Fruit fly (Drosophila melanogaster): ENCODE data around the gene MAGE.

The MAGE gene

dm6 chr3R:7144245-7144904 is 10.6 kb downstream of the MAGE start, which contains the start of the genes CG14610 and CG2656 (continued):
- TF ChIP-seq CG3919 (GFP tag; optimal IDR thresholded peaks at IDR 0.05) (peak; percentile 88), Sox15 (GFP tag; optimal IDR thresholded peaks at IDR 0.05) (peak; percentile 50), lz (GFP tag; optimal IDR thresholded peaks at IDR 0.05) (peak; percentile 78), CG7368 (GFP tag; optimal IDR thresholded peaks at IDR 0.05) (peak; percentile 43), Hr39 (GFP tag; optimal IDR thresholded peaks at IDR 0.05) (peak; percentile 76), CG6163 (GFP tag; IDR thresholded peaks at IDR 0.05) (no peak), Sox14 (GFP tag; optimal IDR thresholded peaks at IDR 0.05) (peak; percentile 76), Met (GFP tag; optimal IDR thresholded peaks at IDR 0.05) (no peak), Lpt (GFP tag; optimal IDR thresholded peaks at IDR 0.05) (no peak), CG6276 (GFP tag; optimal IDR thresholded peaks at IDR 0.05) (no peak), Hr38 (GFP tag; optimal IDR thresholded peaks at IDR 0.05) (no peak), Eip93F (GFP tag; optimal IDR thresholded peaks at IDR 0.05) (no peak), CG11762 (GFP tag; optimal IDR thresholded peaks at IDR 0.05; ENCODE audit: insufficient read depth) (no peak), CG32006 (GFP tag; optimal IDR thresholded peaks at IDR 0.05) (no peak), CG11294 (GFP tag; IDR thresholded peaks at IDR 0.05) (no peak), Sox102F (GFP tag; optimal IDR thresholded peaks at IDR 0.05) (no peak), CG8632 (GFP tag; optimal IDR thresholded peaks at IDR 0.05) (peak; percentile 39), CG15336 (GFP tag; IDR thresholded peaks at IDR 0.05) (peak; percentile 28; the same call in 1 of the 2 replicates), CG1621 (tag; optimal IDR thresholded peaks at IDR 0.05) (no peak), CG6808 (GFP tag; optimal IDR thresholded peaks at IDR 0.05) (no peak)

dm6 chr3R:7142580-7142979 is 12.4 kb downstream of the MAGE start:
- peak; percentile 78 for TF ChIP-seq svp (GFP tag)
- TF ChIP-seq CG8319 (GFP tag; optimal IDR thresholded peaks at IDR 0.05), result no peak

- TF ChIP-seq CG6808 (GFP tag; optimal IDR thresholded peaks at IDR 0.05) (no peak), CG34406 (GFP tag; optimal IDR thresholded peaks at IDR 0.05) (no peak), CG10631 (GFP tag; optimal IDR thresholded peaks at IDR 0.05) (no peak), fd59A (GFP tag; optimal IDR thresholded peaks at IDR 0.05) (no peak), CG8319 (GFP tag; optimal IDR thresholded peaks at IDR 0.05) (no peak), CG31627 (GFP tag; optimal IDR thresholded peaks at IDR 0.05) (no peak), CG8119 (GFP tag; IDR thresholded peaks at IDR 0.05) (no peak), CG11762 (GFP tag; optimal IDR thresholded peaks at IDR 0.05; ENCODE audit: insufficient read depth) (no peak), fd85E (GFP tag; optimal IDR thresholded peaks at IDR 0.05) (no peak), CG6792 (GFP tag; optimal IDR thresholded peaks at IDR 0.05) (no peak), dac (GFP tag; optimal IDR thresholded peaks at IDR 0.05) (no peak), Blimp-1 (GFP tag; optimal IDR thresholded peaks at IDR 0.05) (no peak), CG10669 (GFP tag; optimal IDR thresholded peaks at IDR 0.05) (no peak), eg (GFP tag; IDR thresholded peaks at IDR 0.05) (no peak), CG1621 (tag; optimal IDR thresholded peaks at IDR 0.05) (no peak), salr (GFP tag; optimal IDR thresholded peaks at IDR 0.05) (no peak), Sox14 (GFP tag; optimal IDR thresholded peaks at IDR 0.05) (no peak), Hr4 (GFP tag; optimal IDR thresholded peaks at IDR 0.05) (no peak), svp (GFP tag) (no peak)
Observed at dm6 chr3R:7139188-7140038, 15.6 kb downstream of the MAGE start.

dm6 chr3R:7138058-7138457 is 16.9 kb downstream of the MAGE start:
- TF ChIP-seq Sox15 (GFP tag; optimal IDR thresholded peaks at IDR 0.05), result no peak
- TF ChIP-seq esn (GFP tag; optimal IDR thresholded peaks at IDR 0.05), result no peak
- TF ChIP-seq Hr4 (GFP tag; optimal IDR thresholded peaks at IDR 0.05), result no peak
- TF ChIP-seq Sox14 (GFP tag; optimal IDR thresholded peaks at IDR 0.05), result no peak
- no peak for TF ChIP-seq CG10631 (GFP tag; optimal IDR thresholded peaks at IDR 0.05)
- TF ChIP-seq pdm3 (GFP tag; optimal IDR thresholded peaks at IDR 0.05), result no peak
- no peak for TF ChIP-seq topi (GFP tag; optimal IDR thresholded peaks at IDR 0.05)
- no peak for TF ChIP-seq fkh (GFP tag; optimal IDR thresholded peaks at IDR 0.05)
- TF ChIP-seq CG8319 (GFP tag; optimal IDR thresholded peaks at IDR 0.05), result no peak
